4 worm cellular contexts compared by ENCODE assay signal in genomic region chrX:14228764-14229163, ce11.
TF ChIP-seq lines count a peak whose summit lies in the region.

No protein-coding gene starts in this region.

TF ChIP-seq in whole organism, L2 larva, 48 proteins besides CTCF, POLR2A, EP300 and RAD21 (continued from another document):
- no peak for TF ChIP-seq aly-2 (tag; optimal IDR thresholded peaks at IDR 0.05; lab: Kevin White, UChicago)
- peak; percentile 21 for TF ChIP-seq nhr-129 (tag; optimal IDR thresholded peaks at IDR 0.05; lab: Kevin White, UChicago)
- TF ChIP-seq nhr-11 (tag; optimal IDR thresholded peaks at IDR 0.05; lab: Kevin White, UChicago): no peak
- TF ChIP-seq nhr-21 (tag; optimal IDR thresholded peaks at IDR 0.05; lab: Kevin White, UChicago): peak; percentile 20
- TF ChIP-seq fos-1 (tag; optimal IDR thresholded peaks at IDR 0.05; lab: Kevin White, UChicago): no peak
- TF ChIP-seq nhr-6 (tag; optimal IDR thresholded peaks at IDR 0.05; lab: Kevin White, UChicago): no peak
- TF ChIP-seq alr-1 (tag; optimal IDR thresholded peaks at IDR 0.05; lab: Kevin White, UChicago): no peak
- TF ChIP-seq nhr-23 (tag; optimal IDR thresholded peaks at IDR 0.05; lab: Kevin White, UChicago): no peak
- TF ChIP-seq lin-39 (tag; optimal IDR thresholded peaks at IDR 0.05; lab: Kevin White, UChicago): no peak
- TF ChIP-seq nhr-237 (tag; optimal IDR thresholded peaks at IDR 0.05; lab: Kevin White, UChicago): no peak
- TF ChIP-seq C34F6.9 (tag; optimal IDR thresholded peaks at IDR 0.05; lab: Kevin White, UChicago): no peak

TF ChIP-seq in whole organism, L4 larva, 104 proteins besides CTCF, POLR2A, EP300 and RAD21 (continued from another document):
- TF ChIP-seq daf-8 (GFP tag; IDR thresholded peaks at IDR 0.05; lab: Robert Waterston, UW) (0 out of 2 replicates have a peak, but pooled peaks have one; percentile 49), F26F4.8 (GFP tag; conservative IDR thresholded peaks at IDR 0.05; lab: Robert Waterston, UW) (peak; percentile 88), spr-1 (tag; optimal IDR thresholded peaks at IDR 0.05; lab: Kevin White, UChicago) (no peak), ces-1 (GFP tag; optimal IDR thresholded peaks at IDR 0.05; lab: Kevin White, UChicago) (no peak), lsy-2 (tag; optimal IDR thresholded peaks at IDR 0.05; lab: Kevin White, UChicago) (no peak), zip-2 (tag; optimal IDR thresholded peaks at IDR 0.05; lab: Kevin White, UChicago) (no peak), nhr-102 (tag; optimal IDR thresholded peaks at IDR 0.05; lab: Kevin White, UChicago) (peak; percentile 42), daf-16 (GFP tag; optimal IDR thresholded peaks at IDR 0.05; lab: Kevin White, UChicago) (peak in 1 of 2 experiments; percentile 68), daf-16 (tag; optimal IDR thresholded peaks at IDR 0.05; lab: Kevin White, UChicago) (peak; percentile 59), pha-4 (GFP tag; IDR thresholded peaks at IDR 0.05; lab: Robert Waterston, UW) (peak; percentile 71; the same call in 1 of the 2 replicates), pha-4 (tag; optimal IDR thresholded peaks at IDR 0.05; lab: Kevin White, UChicago) (no peak), lim-7 (GFP tag; IDR thresholded peaks at IDR 0.05; lab: Robert Waterston, UW) (peak; percentile 89), tag-97 (GFP tag; IDR thresholded peaks at IDR 0.05; lab: Robert Waterston, UW) (no peak), skn-1 (tag; optimal IDR thresholded peaks at IDR 0.05; lab: Kevin White, UChicago) (no peak), rbr-2 (tag; optimal IDR thresholded peaks at IDR 0.05; lab: Kevin White, UChicago) (peak; percentile 25), aly-2 (tag; optimal IDR thresholded peaks at IDR 0.05; lab: Kevin White, UChicago) (no peak), tra-1 (GFP tag; IDR thresholded peaks at IDR 0.05; lab: Robert Waterston, UW) (peak; percentile 48; the same call in 1 of the 2 replicates), duxl-1 (tag; optimal IDR thresholded peaks at IDR 0.05; lab: Kevin White, UChicago; ENCODE audit: poor library complexity) (peak; percentile 61), sdz-12 (GFP tag; optimal IDR thresholded peaks at IDR 0.05; lab: Kevin White, UChicago) (no peak), nhr-11 (tag; optimal IDR thresholded peaks at IDR 0.05; lab: Kevin White, UChicago) (peak; percentile 14), zip-11 (GFP tag; IDR thresholded peaks at IDR 0.05; lab: Robert Waterston, UW) (no peak), nhr-48 (tag; optimal IDR thresholded peaks at IDR 0.05; lab: Kevin White, UChicago) (peak; percentile 20), nhr-41 (GFP tag; IDR thresholded peaks at IDR 0.05; lab: Robert Waterston, UW) (0 out of 2 replicates have a peak, but pooled peaks have one; percentile 25), nhr-6 (tag; optimal IDR thresholded peaks at IDR 0.05; lab: Kevin White, UChicago) (peak; percentile 60), R02D3.7 (tag; optimal IDR thresholded peaks at IDR 0.05; lab: Kevin White, UChicago) (no peak), ama-1 (optimal IDR thresholded peaks at IDR 0.05; lab: Kevin White, UChicago) (no peak), ctbp-1 (GFP tag; IDR thresholded peaks at IDR 0.05; lab: Robert Waterston, UW) (no peak; the same call in none of the 2 replicates)

TF ChIP-seq in whole organism, early embryonic, 17 proteins besides CTCF, POLR2A, EP300 and RAD21 (continued from another document):
- TF ChIP-seq hmbx-1 (tag; optimal IDR thresholded peaks at IDR 0.05; lab: Kevin White, UChicago) (no peak), ceh-36 (tag; optimal IDR thresholded peaks at IDR 0.05; lab: Kevin White, UChicago) (peak; percentile 59), aly-1 (tag; optimal IDR thresholded peaks at IDR 0.05; lab: Kevin White, UChicago) (peak; percentile 61)

TF ChIP-seq in whole organism, young adult, 124 proteins besides CTCF, POLR2A, EP300 and RAD21 (continued from another document):
- no peak for TF ChIP-seq ceh-100 (GFP tag; IDR thresholded peaks at IDR 0.05; lab: Robert Waterston, UW)
- no peak for TF ChIP-seq K11D2.4 (GFP tag; IDR thresholded peaks at IDR 0.05; lab: Robert Waterston, UW)
- no peak for TF ChIP-seq dpl-1 (GFP tag; optimal IDR thresholded peaks at IDR 0.05; lab: Kevin White, UChicago)
- no peak for TF ChIP-seq B0019.2 (GFP tag; conservative IDR thresholded peaks at IDR 0.05; lab: Robert Waterston, UW)
- TF ChIP-seq lin-35 (GFP tag; optimal IDR thresholded peaks at IDR 0.05; lab: Kevin White, UChicago): peak in 1 of 3 experiments; percentile 6
- peak; percentile 47; the same call in 1 of the 2 replicates for TF ChIP-seq D2030.7 (GFP tag; IDR thresholded peaks at IDR 0.05; lab: Robert Waterston, UW)
- TF ChIP-seq nfya-2 (GFP tag; IDR thresholded peaks at IDR 0.05; lab: Robert Waterston, UW): no peak
- peak; percentile 3 for TF ChIP-seq F49E8.2 (tag; optimal IDR thresholded peaks at IDR 0.05; lab: Kevin White, UChicago; ENCODE audit: insufficient read depth)
- no peak for TF ChIP-seq lin-54 (GFP tag; optimal IDR thresholded peaks at IDR 0.05; lab: Kevin White, UChicago)
- TF ChIP-seq tlf-1 (GFP tag; optimal IDR thresholded peaks at IDR 0.05; lab: Kevin White, UChicago): no peak
- TF ChIP-seq ztf-3 (GFP tag; optimal IDR thresholded peaks at IDR 0.05; lab: Kevin White, UChicago): no peak
- no peak for TF ChIP-seq hlh-12 (tag; optimal IDR thresholded peaks at IDR 0.05; lab: Kevin White, UChicago)
- no peak for TF ChIP-seq ceh-91 (GFP tag; IDR thresholded peaks at IDR 0.05; lab: Robert Waterston, UW)
- TF ChIP-seq Y53F4B.3 (GFP tag; IDR thresholded peaks at IDR 0.05; lab: Robert Waterston, UW): no peak
- TF ChIP-seq ztf-26 (tag; optimal IDR thresholded peaks at IDR 0.05; lab: Kevin White, UChicago): no peak
- no peak for TF ChIP-seq C06A6.2 (GFP tag; conservative IDR thresholded peaks at IDR 0.05; lab: Robert Waterston, UW)
- TF ChIP-seq K12H6.12 (tag; optimal IDR thresholded peaks at IDR 0.05; lab: Kevin White, UChicago): no peak
- TF ChIP-seq rec-8 (tag; optimal IDR thresholded peaks at IDR 0.05; lab: Kevin White, UChicago): peak in 1 of 2 experiments; percentile 75
- TF ChIP-seq B0261.1 (tag; optimal IDR thresholded peaks at IDR 0.05; lab: Kevin White, UChicago): peak; percentile 79
- TF ChIP-seq T26A5.8 (tag; optimal IDR thresholded peaks at IDR 0.05; lab: Kevin White, UChicago): no peak
- TF ChIP-seq aptf-3 (GFP tag; IDR thresholded peaks at IDR 0.05; lab: Robert Waterston, UW): 0 out of 2 replicates have a peak, but pooled peaks have one; percentile 38
- TF ChIP-seq lsy-27 (tag; optimal IDR thresholded peaks at IDR 0.05; lab: Kevin White, UChicago; ENCODE audit: borderline replicate concordance, insufficient read depth): peak; percentile 50
- no peak for TF ChIP-seq ceh-27 (GFP tag; optimal IDR thresholded peaks at IDR 0.05; lab: Kevin White, UChicago)
- TF ChIP-seq lsl-1 (GFP tag; optimal IDR thresholded peaks at IDR 0.05; lab: Kevin White, UChicago): no peak
- peak; percentile 88 for TF ChIP-seq nhr-90 (tag; optimal IDR thresholded peaks at IDR 0.05; lab: Kevin White, UChicago)
- peak; percentile 10 for TF ChIP-seq mes-4 (tag; optimal IDR thresholded peaks at IDR 0.05; lab: Kevin White, UChicago)
- TF ChIP-seq hmg-20 (GFP tag; IDR thresholded peaks at IDR 0.05; lab: Robert Waterston, UW): no peak
- TF ChIP-seq Y53G8AR.9 (GFP tag; conservative IDR thresholded peaks at IDR 0.05; lab: Robert Waterston, UW): no peak
- no peak for TF ChIP-seq ceh-79 (tag; optimal IDR thresholded peaks at IDR 0.05; lab: Kevin White, UChicago)
- peak; percentile 40 for TF ChIP-seq mxl-1 (tag; optimal IDR thresholded peaks at IDR 0.05; lab: Kevin White, UChicago)
- TF ChIP-seq attf-6 (GFP tag; IDR thresholded peaks at IDR 0.05; lab: Robert Waterston, UW): 0 out of 2 replicates have a peak, but pooled peaks have one; percentile 10
- TF ChIP-seq F57C9.4 (tag; optimal IDR thresholded peaks at IDR 0.05; lab: Kevin White, UChicago): no peak
- TF ChIP-seq chd-7 (tag; optimal IDR thresholded peaks at IDR 0.05; lab: Kevin White, UChicago): peak; percentile 53
- TF ChIP-seq T07F8.4 (tag; optimal IDR thresholded peaks at IDR 0.05; lab: Kevin White, UChicago): peak; percentile 8
- no peak for TF ChIP-seq ceh-58 (GFP tag; IDR thresholded peaks at IDR 0.05; lab: Robert Waterston, UW)
- TF ChIP-seq bed-2 (GFP tag; IDR thresholded peaks at IDR 0.05; lab: Robert Waterston, UW): no peak
- no peak for TF ChIP-seq aptf-2 (GFP tag; conservative IDR thresholded peaks at IDR 0.05; lab: Robert Waterston, UW)
- no peak for TF ChIP-seq ztf-6 (GFP tag; IDR thresholded peaks at IDR 0.05; lab: Robert Waterston, UW)
- peak; percentile 48 for TF ChIP-seq nfyb-1 (GFP tag; IDR thresholded peaks at IDR 0.05; lab: Robert Waterston, UW)
- no peak for TF ChIP-seq mel-28 (tag; optimal IDR thresholded peaks at IDR 0.05; lab: Kevin White, UChicago; ENCODE audit: borderline replicate concordance)
- peak; percentile 19 for TF ChIP-seq madf-10 (tag; optimal IDR thresholded peaks at IDR 0.05; lab: Kevin White, UChicago)
- TF ChIP-seq tbx-9 (tag; optimal IDR thresholded peaks at IDR 0.05; lab: Kevin White, UChicago; ENCODE audit: borderline replicate concordance): no peak
- peak; percentile 68 for TF ChIP-seq ZK185.1 (tag; optimal IDR thresholded peaks at IDR 0.05; lab: Kevin White, UChicago; ENCODE audit: poor library complexity, severe bottlenecking)
- TF ChIP-seq egrh-3 (GFP tag; IDR thresholded peaks at IDR 0.05; lab: Robert Waterston, UW): no peak
- no peak for TF ChIP-seq atf-7 (tag; optimal IDR thresholded peaks at IDR 0.05; lab: Kevin White, UChicago)
- TF ChIP-seq F22D6.2 (tag; optimal IDR thresholded peaks at IDR 0.05; lab: Kevin White, UChicago): no peak
- no peak for TF ChIP-seq gei-17 (GFP tag; optimal IDR thresholded peaks at IDR 0.05; lab: Kevin White, UChicago)
- TF ChIP-seq F52B5.7 (tag; optimal IDR thresholded peaks at IDR 0.05; lab: Kevin White, UChicago): no peak
- TF ChIP-seq lir-1 (GFP tag; conservative IDR thresholded peaks at IDR 0.05; lab: Robert Waterston, UW): peak; percentile 84; the same call in 1 of the 2 replicates
- no peak for TF ChIP-seq ets-4 (GFP tag; optimal IDR thresholded peaks at IDR 0.05; lab: Kevin White, UChicago)
- TF ChIP-seq zim-3 (tag; optimal IDR thresholded peaks at IDR 0.05; lab: Kevin White, UChicago): peak; percentile 2
- no peak for TF ChIP-seq ama-1 (optimal IDR thresholded peaks at IDR 0.05; lab: Kevin White, UChicago)
- peak in 1 of 2 experiments; percentile 27 for TF ChIP-seq ama-1 (GFP tag; optimal IDR thresholded peaks at IDR 0.05; lab: Kevin White, UChicago)
- peak; percentile 15; the same call in 1 of the 2 replicates for TF ChIP-seq Y56A3A.18 (GFP tag; IDR thresholded peaks at IDR 0.05; lab: Robert Waterston, UW)
- 0 out of 2 replicates have a peak, but pooled peaks have one; percentile 21 for TF ChIP-seq egl-44 (GFP tag; IDR thresholded peaks at IDR 0.05; lab: Robert Waterston, UW)
- peak; percentile 30 for TF ChIP-seq athp-1 (tag; optimal IDR thresholded peaks at IDR 0.05; lab: Kevin White, UChicago)
- TF ChIP-seq nhr-120 (GFP tag; IDR thresholded peaks at IDR 0.05; lab: Robert Waterston, UW): no peak
- no peak for TF ChIP-seq F33H1.4 (GFP tag; IDR thresholded peaks at IDR 0.05; lab: Robert Waterston, UW)
- TF ChIP-seq lin-26 (GFP tag; IDR thresholded peaks at IDR 0.05; lab: Robert Waterston, UW): peak; percentile 87
- no peak for TF ChIP-seq F39B2.1 (GFP tag; IDR thresholded peaks at IDR 0.05; lab: Robert Waterston, UW)
- TF ChIP-seq snpc-4 (GFP tag; optimal IDR thresholded peaks at IDR 0.05; lab: Kevin White, UChicago): peak; percentile 76
- TF ChIP-seq snpc-4 (tag; optimal IDR thresholded peaks at IDR 0.05; lab: Kevin White, UChicago): peak in 2 of 4 experiments; percentile 58 to 77
- TF ChIP-seq madf-6 (GFP tag; IDR thresholded peaks at IDR 0.05; lab: Robert Waterston, UW): no peak
- no peak for TF ChIP-seq unc-62 (GFP tag; optimal IDR thresholded peaks at IDR 0.05; lab: Kevin White, UChicago)
- no peak for TF ChIP-seq madf-8 (GFP tag; conservative IDR thresholded peaks at IDR 0.05; lab: Robert Waterston, UW)
- no peak for TF ChIP-seq nhr-27 (tag; optimal IDR thresholded peaks at IDR 0.05; lab: Kevin White, UChicago)
